Worm (Caenorhabditis elegans) whole organism, late embryonic: ENCODE data around the gene Y54G2A.44.

Experiments used
- C38D4.7 ChIP-seq: fragments of 200-800 bp; sonication (Bioruptor generic); optimal IDR thresholded peaks from 2 replicates; lab custom pipeline; 2018; ENCODE audit warnings: mild to moderate bottlenecking, missing genetic modification characterization, moderate library complexity, missing compliant biosample characterization
- ets-4 ChIP-seq: sonication (generic microtip); optimal IDR thresholded peaks from 2 replicates; lab custom pipeline; 2016; ENCODE audit warnings: missing genetic modification characterization, missing compliant biosample characterization
- pag-3 ChIP-seq: sonication (generic microtip); optimal IDR thresholded peaks from 2 replicates; lab custom pipeline; 2016; ENCODE audit warnings: missing compliant biosample characterization, missing genetic modification characterization, borderline replicate concordance
- pha-2 ChIP-seq: sonication (generic microtip); optimal IDR thresholded peaks from 2 replicates; lab custom pipeline; 2017; ENCODE audit warnings: mild to moderate bottlenecking, missing genetic modification characterization, missing compliant biosample characterization
- pros-1 ChIP-seq: fragments of 150-350 bp; optimal IDR thresholded peaks from 2 replicates; lab custom pipeline; 2014; ENCODE audit warnings: missing biosample characterization, missing genetic modification reagents, missing genetic modification characterization
- tbx-2 ChIP-seq: sonication (generic microtip); optimal IDR thresholded peaks from 2 replicates; lab custom pipeline; 2016; ENCODE audit warnings: missing genetic modification characterization, missing compliant biosample characterization

DNA sequence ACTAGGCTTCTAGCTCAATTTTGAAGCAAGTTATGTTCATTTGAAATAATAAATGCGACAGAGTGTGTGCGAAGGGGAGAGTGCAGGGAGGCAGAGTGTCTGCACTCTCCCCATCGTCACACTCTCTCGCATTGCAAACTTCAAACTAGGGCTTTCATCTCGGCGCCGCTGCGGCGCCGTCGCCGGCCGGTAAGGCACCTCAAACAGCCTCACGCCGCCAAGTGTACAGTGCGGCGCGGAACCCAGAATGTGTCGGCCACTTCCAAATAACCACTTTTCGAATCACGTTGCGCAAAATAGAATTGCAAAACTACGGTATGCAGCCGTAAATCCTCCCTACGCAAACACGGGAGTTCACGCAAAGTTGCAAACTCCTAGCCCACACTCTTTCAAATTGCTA lies 47.6 kb downstream of the Y54G2A.44 start:
- TF ChIP-seq pha-2: no peak
- TF ChIP-seq pros-1 (tag; lab: Kevin White, UChicago): no peak
- TF ChIP-seq ets-4 (tag; lab: Kevin White, UChicago): no peak
- TF ChIP-seq C38D4.7 (GFP tag; lab: Kevin White, UChicago): no peak
- TF ChIP-seq pag-3 (tag; lab: Kevin White, UChicago): no peak
- TF ChIP-seq tbx-2: no peak
